ENCODE assay signal across 1 fruit fly cellular context in the genomic region with DNA sequence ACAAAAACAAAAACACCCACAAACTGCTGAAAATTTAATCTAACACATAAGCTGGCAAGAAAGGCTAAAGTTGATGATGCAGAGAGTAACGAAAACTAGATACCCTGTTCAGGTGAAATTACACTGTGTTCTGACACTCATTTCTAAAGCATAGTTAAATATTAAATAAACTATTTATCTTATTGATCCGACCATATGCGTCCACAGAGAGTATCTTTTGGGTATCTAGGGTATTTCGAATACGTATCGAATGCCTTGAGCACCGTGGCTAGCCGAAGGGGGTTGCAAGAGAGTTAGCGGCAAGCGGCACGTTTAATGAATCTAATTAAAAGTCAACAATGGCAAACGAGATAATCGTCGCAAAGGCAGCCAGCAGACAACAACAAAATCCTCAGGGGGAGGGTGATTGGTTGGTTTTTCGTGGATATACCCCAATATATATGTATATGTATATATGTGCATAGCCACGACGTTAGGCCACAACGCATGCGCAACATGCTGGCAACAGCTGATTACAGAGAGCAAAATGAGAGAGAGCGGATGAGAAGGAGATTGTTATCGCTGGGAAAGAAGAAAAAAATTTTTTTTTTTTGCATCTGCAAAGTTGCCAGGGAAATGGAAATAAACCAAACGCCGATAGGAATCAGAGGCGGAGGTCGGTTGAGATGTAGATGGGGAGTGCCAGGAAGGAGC.
TF ChIP-seq lines count a peak whose summit lies in the region.

No protein-coding gene starts in this region.

TF ChIP-seq in whole organism, embryonic, 481 proteins besides CTCF, POLR2A, EP300 and RAD21 (continued from another document):
- TF ChIP-seq ftz-f1 (GFP tag; optimal IDR thresholded peaks at IDR 0.05; lab: Kevin White, UChicago) (no peak), CG14860 (GFP tag; IDR thresholded peaks at IDR 0.05; lab: Robert Waterston, UW; ENCODE audit: partially characterized antibody) (no peak), Side (GFP tag; optimal IDR thresholded peaks at IDR 0.05; lab: Kevin White, UChicago) (peak; percentile 8), Asciz (GFP tag; optimal IDR thresholded peaks at IDR 0.05; lab: Kevin White, UChicago) (peak; percentile 53), bab2 (GFP tag; optimal IDR thresholded peaks at IDR 0.05; lab: Kevin White, UChicago) (no peak), CG34376 (GFP tag; optimal IDR thresholded peaks at IDR 0.05; lab: Kevin White, UChicago) (no peak), Hmr (GFP tag; optimal IDR thresholded peaks at IDR 0.05; lab: Kevin White, UChicago) (peak; percentile 61), chinmo (GFP tag; IDR thresholded peaks at IDR 0.05; lab: Robert Waterston, UW; ENCODE audit: partially characterized antibody) (no peak), CG1602 (GFP tag; optimal IDR thresholded peaks at IDR 0.05; lab: Kevin White, UChicago) (peak; percentile 81), dm (GFP tag; optimal IDR thresholded peaks at IDR 0.05; lab: Kevin White, UChicago) (no peak), CG12236 (GFP tag; optimal IDR thresholded peaks at IDR 0.05; lab: Kevin White, UChicago) (no peak), toy (GFP tag; IDR thresholded peaks at IDR 0.05; lab: Robert Waterston, UW) (0 out of 2 replicates have a peak, but pooled peaks have one; percentile 15), Rfx (GFP tag; IDR thresholded peaks at IDR 0.05; lab: Robert Waterston, UW) (peak; percentile 47), CG30431 (GFP tag; optimal IDR thresholded peaks at IDR 0.05; lab: Kevin White, UChicago) (peak; percentile 55), Bgb (GFP tag; IDR thresholded peaks at IDR 0.05; lab: Robert Waterston, UW; ENCODE audit: partially characterized antibody) (no peak), CG8478 (optimal IDR thresholded peaks at IDR 0.05; lab: Kevin White, UChicago) (no peak), gro (GFP tag; optimal IDR thresholded peaks at IDR 0.05; lab: Kevin White, UChicago) (peak; percentile 60), ken (GFP tag; IDR thresholded peaks at IDR 0.05; lab: Robert Waterston, UW) (peak; percentile 85; the same call in 2 of the 3 replicates), Six4 (GFP tag; optimal IDR thresholded peaks at IDR 0.05; lab: Kevin White, UChicago) (peak; percentile 79), twi (tag; optimal IDR thresholded peaks at IDR 0.05; lab: Kevin White, UChicago) (no peak), ind (GFP tag; optimal IDR thresholded peaks at IDR 0.05; lab: Kevin White, UChicago) (peak; percentile 82), CG2199 (GFP tag; IDR thresholded peaks at IDR 0.05; lab: Robert Waterston, UW) (peak; percentile 91), CG6813 (GFP tag; optimal IDR thresholded peaks at IDR 0.05; lab: Kevin White, UChicago) (peak; percentile 75), Hand (GFP tag; optimal IDR thresholded peaks at IDR 0.05; lab: Kevin White, UChicago) (no peak), jing (GFP tag; optimal IDR thresholded peaks at IDR 0.05; lab: Kevin White, UChicago) (peak; percentile 74), CG15601 (tag; optimal IDR thresholded peaks at IDR 0.05; lab: Kevin White, UChicago) (peak; percentile 1), CG15696 (tag; optimal IDR thresholded peaks at IDR 0.05; lab: Kevin White, UChicago) (peak; percentile 72), luna (GFP tag; optimal IDR thresholded peaks at IDR 0.05; lab: Kevin White, UChicago) (no peak), HmgD (GFP tag; optimal IDR thresholded peaks at IDR 0.05; lab: Kevin White, UChicago) (no peak), slbo (GFP tag; IDR thresholded peaks at IDR 0.05; lab: Robert Waterston, UW) (peak; percentile 66), Sry-β (GFP tag; optimal IDR thresholded peaks at IDR 0.05; lab: Kevin White, UChicago) (no peak), gsb (GFP tag; IDR thresholded peaks at IDR 0.05; lab: Robert Waterston, UW) (peak; percentile 63), bbx (GFP tag; IDR thresholded peaks at IDR 0.05; lab: Robert Waterston, UW; ENCODE audit: partially characterized antibody) (no peak), dimm (GFP tag; IDR thresholded peaks at IDR 0.05; lab: Robert Waterston, UW) (peak; percentile 77), grau (tag; optimal IDR thresholded peaks at IDR 0.05; lab: Kevin White, UChicago) (peak; percentile 68), cas (GFP tag; IDR thresholded peaks at IDR 0.05; lab: Robert Waterston, UW) (no peak), crp (GFP tag; optimal IDR thresholded peaks at IDR 0.05; lab: Kevin White, UChicago) (no peak), NFAT (GFP tag; IDR thresholded peaks at IDR 0.05; lab: Robert Waterston, UW) (peak; percentile 34; the same call in 1 of the 2 replicates), pros (GFP tag; optimal IDR thresholded peaks at IDR 0.05; lab: Kevin White, UChicago) (peak; percentile 87), CG14965 (GFP tag; optimal IDR thresholded peaks at IDR 0.05; lab: Kevin White, UChicago; ENCODE audit: borderline replicate concordance) (no peak), CG10267 (tag; optimal IDR thresholded peaks at IDR 0.05; lab: Kevin White, UChicago) (peak; percentile 81)
